Worm (Caenorhabditis elegans) whole organism, mixed stage, embryonic: ENCODE results near the gene H23L24.1.
A peak's percentile ranks its signal among the peaks of the same experiment; 100 is the strongest.

ENCODE experiments used
- M03D4.4 ChIP-seq: sonication (generic microtip); optimal IDR thresholded peaks from 2 replicates; lab custom pipeline; 2017; ENCODE audit warnings: mild to moderate bottlenecking, missing genetic modification characterization, missing compliant biosample characterization
- bed-3 ChIP-seq: fragments of 200-800 bp; sonication (Bioruptor generic); optimal IDR thresholded peaks from 3 replicates; lab custom pipeline; 2018; ENCODE audit warnings: mild to moderate bottlenecking, missing genetic modification characterization, moderate library complexity, missing compliant biosample characterization
- blmp-1 ChIP-seq: fragments of 150-350 bp; optimal IDR thresholded peaks from 2 replicates; lab custom pipeline; 2014; ENCODE audit warnings: missing biosample characterization, missing genetic modification characterization
- ceh-39 ChIP-seq: fragments of 150-350 bp; optimal IDR thresholded peaks from 2 replicates; lab custom pipeline; 2014; ENCODE audit warnings: missing biosample characterization, missing genetic modification characterization
- ceh-43 ChIP-seq: fragments of 200-800 bp; sonication (Bioruptor generic); optimal IDR thresholded peaks from 2 replicates; lab custom pipeline; 2018; ENCODE audit warnings: mild to moderate bottlenecking, missing genetic modification characterization, moderate library complexity, missing compliant biosample characterization
- ceh-83 ChIP-seq: fragments of 200-800 bp; sonication (Bioruptor generic); optimal IDR thresholded peaks from 2 replicates; lab custom pipeline; 2018; ENCODE audit warnings: mild to moderate bottlenecking, missing genetic modification characterization, missing compliant biosample characterization
- ces-1 ChIP-seq: fragments of 150-350 bp; optimal IDR thresholded peaks from 2 replicates; lab custom pipeline; 2014; ENCODE audit warnings: missing biosample characterization, missing genetic modification reagents, missing genetic modification characterization
- drap-1 ChIP-seq: fragments of 200-800 bp; sonication (Bioruptor generic); optimal IDR thresholded peaks from 3 replicates; lab custom pipeline; 2018; ENCODE audit warnings: mild to moderate bottlenecking, missing genetic modification characterization, missing compliant biosample characterization
- elt-3 ChIP-seq: fragments of 150-350 bp; optimal IDR thresholded peaks from 2 replicates; lab custom pipeline; 2014; ENCODE audit warnings: missing biosample characterization, missing genetic modification characterization
- hlh-1 ChIP-seq: fragments of 150-350 bp; optimal IDR thresholded peaks from 2 replicates; lab custom pipeline; 2014; ENCODE audit warnings: missing biosample characterization, missing genetic modification reagents, missing genetic modification characterization
- lin-13 ChIP-seq: fragments of 150-350 bp; optimal IDR thresholded peaks from 2 replicates; lab custom pipeline; 2014; ENCODE audit warnings: missing biosample characterization, missing genetic modification characterization
- lsy-2 ChIP-seq: fragments of 150-350 bp; optimal IDR thresholded peaks from 2 replicates; lab custom pipeline; 2014; ENCODE audit warnings: missing biosample characterization, missing genetic modification characterization
- mab-5 ChIP-seq: fragments of 150-350 bp; optimal IDR thresholded peaks from 2 replicates; lab custom pipeline; 2014; ENCODE audit warnings: missing biosample characterization, missing genetic modification characterization
- mep-1 ChIP-seq: fragments of 150-350 bp; optimal IDR thresholded peaks from 2 replicates; lab custom pipeline; 2017; ENCODE audit warnings: missing biosample characterization, missing genetic modification reagents, missing genetic modification characterization, inconsistent platforms
- mls-2 ChIP-seq: sonication (generic microtip); optimal IDR thresholded peaks from 2 replicates; lab custom pipeline; 2016; ENCODE audit warnings: mild to moderate bottlenecking, missing genetic modification characterization, moderate library complexity, missing compliant biosample characterization
- nhr-12 ChIP-seq: fragments of 150-350 bp; optimal IDR thresholded peaks from 2 replicates; lab custom pipeline; 2014; ENCODE audit warnings: missing biosample characterization, missing genetic modification characterization
- nhr-2 ChIP-seq: fragments of 150-350 bp; optimal IDR thresholded peaks from 2 replicates; lab custom pipeline; 2014; ENCODE audit warnings: missing biosample characterization, missing genetic modification characterization
- nhr-237 ChIP-seq: fragments of 150-350 bp; optimal IDR thresholded peaks from 2 replicates; lab custom pipeline; 2014; ENCODE audit warnings: missing biosample characterization, missing genetic modification characterization
- nhr-28 ChIP-seq: fragments of 150-350 bp; optimal IDR thresholded peaks from 2 replicates; lab custom pipeline; 2014; ENCODE audit warnings: missing biosample characterization, missing genetic modification characterization
- nhr-76 ChIP-seq: sonication (generic microtip); optimal IDR thresholded peaks from 2 replicates; lab custom pipeline; 2017; ENCODE audit warnings: missing biosample characterization, missing genetic modification characterization
- pha-4 ChIP-seq: fragments of 150-350 bp; optimal IDR thresholded peaks from 2 replicates; lab custom pipeline; 2018; ENCODE audit warnings: missing biosample characterization, missing genetic modification reagents, missing genetic modification characterization
- sem-2 ChIP-seq: fragments of 200-800 bp; sonication (Bioruptor generic); optimal IDR thresholded peaks from 2 replicates; lab custom pipeline; 2018; ENCODE audit warnings: mild to moderate bottlenecking, missing genetic modification characterization, missing compliant biosample characterization
- sptf-1 ChIP-seq: sonication (generic microtip); optimal IDR thresholded peaks from 2 replicates; lab custom pipeline; 2017; ENCODE audit warnings: mild to moderate bottlenecking, missing genetic modification characterization, moderate library complexity, missing compliant biosample characterization
- unc-120 ChIP-seq: sonication (generic microtip); optimal IDR thresholded peaks from 2 replicates; lab custom pipeline; 2017; ENCODE audit warnings: missing genetic modification characterization, missing compliant biosample characterization; ENCODE audit not compliant: poor library complexity, severe bottlenecking
- unc-39 ChIP-seq: fragments of 150-350 bp; optimal IDR thresholded peaks from 2 replicates; lab custom pipeline; 2014; ENCODE audit warnings: missing biosample characterization, missing genetic modification characterization
- unc-62 ChIP-seq: fragments of 150-350 bp; optimal IDR thresholded peaks from 2 replicates; lab custom pipeline; 2014; ENCODE audit warnings: missing biosample characterization, missing genetic modification reagents, missing genetic modification characterization
- zip-8 ChIP-seq: fragments of 150-350 bp; optimal IDR thresholded peaks from 2 replicates; lab custom pipeline; 2014; ENCODE audit warnings: missing biosample characterization, missing genetic modification characterization
- ztf-11 ChIP-seq: fragments of 150-350 bp; optimal IDR thresholded peaks from 2 replicates; lab custom pipeline; 2014; ENCODE audit warnings: missing biosample characterization, missing genetic modification characterization

H23L24.1 gene

DNA sequence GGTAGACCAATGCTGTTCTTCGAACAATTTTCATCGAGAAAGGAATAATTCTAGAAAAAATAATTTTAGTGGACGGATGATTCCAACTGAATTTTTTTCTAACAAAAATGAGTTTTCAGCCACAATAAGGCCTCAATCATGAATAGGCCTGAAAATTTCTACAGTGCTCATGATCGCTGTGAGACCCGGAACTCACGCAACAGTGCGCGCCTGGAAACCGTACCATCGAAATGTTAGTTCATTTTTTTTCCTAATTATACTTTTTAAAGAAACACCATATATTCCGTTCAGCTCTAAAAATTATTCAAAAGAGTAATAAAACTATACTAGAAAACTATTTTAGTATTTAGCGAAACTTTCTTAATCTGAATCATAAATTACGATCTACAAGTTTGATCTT, 6.7 kb downstream of the H23L24.1 start:
- TF ChIP-seq unc-39 (tag; lab: Kevin White, UChicago) (no peak), nhr-237 (tag; lab: Kevin White, UChicago) (no peak), pha-4 (tag; lab: Kevin White, UChicago) (no peak), nhr-2 (tag; lab: Kevin White, UChicago) (no peak), unc-62 (GFP tag; lab: Kevin White, UChicago) (no peak), ceh-39 (tag; lab: Kevin White, UChicago) (no peak), ceh-43 (GFP tag; lab: Kevin White, UChicago) (no peak)

DNA sequence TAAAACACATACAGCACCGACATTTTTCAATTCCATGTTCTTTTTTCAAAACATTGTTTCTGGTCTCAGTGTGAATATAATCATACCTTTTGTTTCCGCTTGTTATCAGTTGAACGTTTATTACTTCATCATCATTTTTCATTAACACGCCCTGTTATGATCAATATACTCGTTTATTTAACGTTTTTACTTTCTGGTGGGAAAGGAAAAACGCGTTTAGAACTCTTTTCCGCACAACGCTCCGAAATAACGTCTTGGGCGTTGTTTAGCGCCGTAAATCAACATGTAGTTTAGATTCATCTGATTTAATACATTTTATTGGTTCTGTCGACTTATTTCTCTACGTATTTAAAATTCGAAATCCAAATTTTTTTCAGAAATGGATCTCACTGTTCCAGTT, 7.1 kb downstream of the H23L24.1 start, which contains the start of gene pgm-3:
Gene pgm-3, plus strand, starts transcription at position 378 of the 400 bp plus-strand sequence.
- no peak for TF ChIP-seq elt-3 (tag; lab: Kevin White, UChicago)

DNA sequence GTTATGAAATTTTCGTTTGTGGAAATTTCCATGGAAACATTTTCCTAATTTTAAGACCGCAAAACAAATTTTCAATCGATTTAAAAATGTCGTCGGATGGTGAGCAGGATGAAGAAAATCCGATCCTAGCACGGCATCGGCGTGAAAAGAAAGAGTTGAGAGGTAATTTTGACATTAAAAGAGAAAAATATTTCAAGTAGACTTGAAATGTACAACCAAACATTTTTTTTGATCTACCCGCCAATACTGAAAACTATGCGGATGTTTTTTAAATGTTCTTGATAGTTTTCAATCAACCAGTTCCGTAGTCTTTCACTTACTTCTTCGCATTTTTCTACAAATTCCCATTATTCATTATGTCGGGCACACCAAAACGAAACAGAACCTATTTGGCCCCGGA, 9.9 kb downstream of the H23L24.1 start, which contains the start of gene otub-3:
Gene otub-3, plus strand, starts transcription at position 56 of the 400 bp plus-strand sequence.
- TF ChIP-seq lsy-2 = no peak
- no peak for TF ChIP-seq unc-62 (GFP tag; lab: Kevin White, UChicago)
- TF ChIP-seq unc-39 (tag; lab: Kevin White, UChicago) = no peak
- no peak for TF ChIP-seq elt-3 (tag; lab: Kevin White, UChicago)
- TF ChIP-seq sptf-1 (tag; lab: Kevin White, UChicago) = no peak
- TF ChIP-seq mep-1 (tag; lab: Kevin White, UChicago) = no peak
- no peak for TF ChIP-seq ceh-39 (tag; lab: Kevin White, UChicago)
- no peak for TF ChIP-seq nhr-12
- TF ChIP-seq drap-1 (GFP tag; lab: Kevin White, UChicago) = no peak
- no peak for TF ChIP-seq nhr-76 (tag; lab: Kevin White, UChicago)
- TF ChIP-seq unc-120 (tag; lab: Kevin White, UChicago) = no peak
- TF ChIP-seq sem-2 (GFP tag; lab: Kevin White, UChicago) = no peak
- no peak for TF ChIP-seq mab-5 (tag; lab: Kevin White, UChicago)

DNA sequence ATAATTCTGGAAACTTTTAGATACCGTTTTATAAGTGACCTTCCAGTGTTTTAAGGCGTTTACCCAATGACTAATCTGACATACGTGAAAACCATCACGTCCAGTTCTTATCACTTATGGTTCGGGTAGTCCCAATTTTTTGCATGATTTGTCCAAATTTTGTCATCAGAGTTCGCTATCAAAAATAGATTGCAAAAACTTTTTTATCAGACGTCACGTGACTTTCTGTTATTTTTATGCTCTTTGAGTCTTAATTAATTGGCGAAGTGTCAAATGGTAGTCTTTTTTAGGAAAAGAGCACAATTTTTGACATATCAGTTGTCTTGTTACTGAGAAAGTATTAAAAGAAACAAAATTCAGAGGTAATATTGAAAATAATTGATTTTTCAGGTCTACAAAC, 11.4 kb downstream of the H23L24.1 start:
- TF ChIP-seq ceh-39 (tag; lab: Kevin White, UChicago) (no peak), ces-1 (no peak), nhr-2 (tag; lab: Kevin White, UChicago) (no peak), bed-3 (no peak), drap-1 (GFP tag; lab: Kevin White, UChicago) (no peak)
- TF ChIP-seq, all 35 proteins: peak for 0

DNA sequence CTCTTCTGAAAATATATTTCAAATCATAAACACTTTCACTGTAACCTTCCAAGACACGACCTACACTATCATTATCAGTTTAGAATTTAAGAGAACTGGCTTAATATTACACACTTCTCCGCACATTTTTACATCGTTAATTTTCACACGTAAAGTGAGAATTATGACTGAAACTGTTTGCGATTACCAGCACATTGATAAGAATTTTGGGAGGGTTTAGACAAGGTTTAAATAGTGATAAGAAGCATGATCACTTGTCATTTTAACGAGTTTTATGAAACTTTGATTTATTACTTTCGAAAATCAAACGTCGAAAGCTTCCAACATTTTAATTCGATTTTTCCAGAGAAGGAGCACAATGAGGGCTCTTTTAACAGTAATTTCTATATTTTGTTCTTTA, 12.2 kb downstream of the H23L24.1 start, which contains the start of gene F21D5.3:
Gene F21D5.3, plus strand, starts transcription at position 347 of the 400 bp plus-strand sequence.
- no peak for TF ChIP-seq nhr-28 (tag; lab: Kevin White, UChicago)
- TF ChIP-seq lsy-2 = no peak
- no peak for TF ChIP-seq nhr-2 (tag; lab: Kevin White, UChicago)
- no peak for TF ChIP-seq nhr-237 (tag; lab: Kevin White, UChicago)
- TF ChIP-seq sptf-1 (tag; lab: Kevin White, UChicago) = no peak
- TF ChIP-seq elt-3 (tag; lab: Kevin White, UChicago) = no peak
- TF ChIP-seq mls-2 (tag; lab: Kevin White, UChicago) = no peak
- TF ChIP-seq drap-1 (GFP tag; lab: Kevin White, UChicago) = no peak
- no peak for TF ChIP-seq M03D4.4 (tag; lab: Kevin White, UChicago)
- TF ChIP-seq ceh-83 (GFP tag; lab: Kevin White, UChicago) = no peak
- TF ChIP-seq unc-39 (tag; lab: Kevin White, UChicago) = no peak
- no peak for TF ChIP-seq blmp-1 (tag; lab: Kevin White, UChicago)
- no peak for TF ChIP-seq pha-4 (tag; lab: Kevin White, UChicago)

DNA sequence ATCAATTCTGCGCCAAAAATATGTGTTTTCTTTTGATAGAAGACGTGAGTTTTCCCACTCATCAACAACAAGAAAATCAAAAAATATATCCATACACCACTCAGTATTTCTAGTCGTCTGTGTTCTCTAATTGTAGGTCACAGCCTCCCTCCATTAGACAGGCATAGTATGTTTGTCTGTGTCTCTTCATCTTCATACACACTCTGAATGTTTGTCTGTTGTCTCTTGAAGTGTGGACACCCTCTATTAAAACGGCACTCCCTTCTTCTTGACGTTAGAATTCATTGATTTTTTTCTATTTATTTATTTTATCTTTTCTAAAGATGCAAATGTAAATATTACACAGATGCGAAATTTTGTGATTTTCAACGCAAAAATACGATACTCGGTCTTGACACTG, 19.1 kb downstream of the H23L24.1 start:
- peak; percentile 35 for TF ChIP-seq pha-4 (tag; lab: Kevin White, UChicago)
- peak; percentile 11 for TF ChIP-seq hlh-1 (tag; lab: Kevin White, UChicago)
- peak; percentile 10 for TF ChIP-seq unc-120 (tag; lab: Kevin White, UChicago)
- TF ChIP-seq nhr-76 (tag; lab: Kevin White, UChicago) = no peak
- TF ChIP-seq mep-1 (tag; lab: Kevin White, UChicago) = no peak

DNA sequence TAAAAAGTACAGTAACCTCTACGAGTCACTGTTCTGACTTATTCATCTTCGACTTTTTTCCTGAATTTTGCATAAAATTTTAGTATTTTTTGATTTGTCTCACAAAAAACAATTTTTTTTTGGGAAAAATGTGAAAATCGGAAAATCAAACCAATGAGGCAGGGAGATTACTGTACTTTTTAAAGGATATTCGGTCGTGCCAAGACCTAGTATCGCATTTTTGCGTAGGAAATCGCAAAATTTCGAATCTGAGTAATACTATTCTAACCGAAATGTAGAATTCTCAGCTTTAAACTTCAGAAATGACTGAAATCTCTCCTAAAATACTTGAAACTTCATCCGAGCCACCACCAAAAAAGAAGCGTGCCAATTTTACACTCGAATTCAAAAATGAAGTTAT, 19.5 kb downstream of the H23L24.1 start, which contains the start of gene F21D5.4:
Gene F21D5.4, plus strand, starts transcription at position 301 of the 400 bp plus-strand sequence.
- TF ChIP-seq ztf-11 (no peak), ces-1 (no peak), nhr-12 (no peak), ceh-83 (GFP tag; lab: Kevin White, UChicago) (no peak), sptf-1 (tag; lab: Kevin White, UChicago) (no peak), lin-13 (tag; lab: Kevin White, UChicago) (no peak), lsy-2 (no peak), bed-3 (no peak), drap-1 (GFP tag; lab: Kevin White, UChicago) (no peak), unc-39 (tag; lab: Kevin White, UChicago) (no peak), ceh-43 (GFP tag; lab: Kevin White, UChicago) (no peak), mls-2 (tag; lab: Kevin White, UChicago) (no peak), zip-8 (tag; lab: Kevin White, UChicago) (no peak)
- TF ChIP-seq, all 35 proteins: peak for 0
